Fruit fly (Drosophila melanogaster): ENCODE data around the gene Ubqn.

dm6 chrX:19665684-19666141, 17.9 kb upstream of the Ubqn start:
- TF ChIP-seq woc (GFP tag; optimal IDR thresholded peaks at IDR 0.05) (peak; percentile 53), dmrt93B (GFP tag; optimal IDR thresholded peaks at IDR 0.05) (peak; percentile 20), N (GFP tag; optimal IDR thresholded peaks at IDR 0.05) (no peak), pan (optimal IDR thresholded peaks at IDR 0.05) (no peak), fru (GFP tag; optimal IDR thresholded peaks at IDR 0.05) (peak; percentile 37), Hr83 (GFP tag; optimal IDR thresholded peaks at IDR 0.05; ENCODE audit: poor library complexity, severe bottlenecking) (no peak)

Data from whole organism, wandering third instar larva.